Worm (Caenorhabditis elegans): ENCODE results near the gene adal-1.

ce11 chrII:6888211-6888610 lies 5.2 kb downstream of the adal-1 start:
- no peak for TF ChIP-seq ama-1 (optimal IDR thresholded peaks at IDR 0.05)
- no peak for TF ChIP-seq pes-1 (GFP tag; IDR thresholded peaks at IDR 0.05)
- TF ChIP-seq B0310.2 (tag; optimal IDR thresholded peaks at IDR 0.05) = no peak
- no peak for TF ChIP-seq flt-1 (GFP tag; IDR thresholded peaks at IDR 0.05)
- no peak for TF ChIP-seq sea-1 (GFP tag; conservative IDR thresholded peaks at IDR 0.05)
- TF ChIP-seq hmg-4 (GFP tag; optimal IDR thresholded peaks at IDR 0.05) = no peak
- TF ChIP-seq ceh-36 (tag; optimal IDR thresholded peaks at IDR 0.05) = no peak
- no peak for TF ChIP-seq F13C5.2 (tag; optimal IDR thresholded peaks at IDR 0.05)
- TF ChIP-seq tra-4 (tag; optimal IDR thresholded peaks at IDR 0.05) = no peak
